Fruit fly (Drosophila melanogaster): Measurements from ENCODE around the gene CG33298.

- no peak for TF ChIP-seq h (optimal IDR thresholded peaks at IDR 0.05)
- no peak for TF ChIP-seq Sin3A (optimal IDR thresholded peaks at IDR 0.05)
Observed at dm6 chr2L:9445753-9446152, 49.5 kb upstream of the CG33298 start.

Measured in Kc167 (cell line).